Worm (Caenorhabditis elegans) whole organism, L4 larva: Measurements from ENCODE around the gene fbxb-85.

Source experiments
- F10B5.3 ChIP-seq: sonication (generic microtip); optimal IDR thresholded peaks from 2 replicates; lab custom pipeline; 2016; ENCODE audit warnings: mild to moderate bottlenecking, missing genetic modification characterization, missing compliant biosample characterization
- F37D6.2 ChIP-seq: sonication (generic microtip); optimal IDR thresholded peaks from 2 replicates; lab custom pipeline; 2016; ENCODE audit warnings: mild to moderate bottlenecking, missing genetic modification characterization, missing compliant biosample characterization
- T26A8.4 ChIP-seq: fragments of 200-800 bp; sonication (Bioruptor generic); IDR thresholded peaks from 2 replicates; pipeline ENCODE4 v1.3.6; 2022; ENCODE audit warnings: missing genetic modification characterization, missing compliant biosample characterization
- Y105C5A.15 ChIP-seq: fragments of 200-800 bp; sonication (Bioruptor generic); IDR thresholded peaks from 2 replicates; pipeline ENCODE4 v1.3.6; 2022; ENCODE audit warnings: missing genetic modification characterization, missing compliant biosample characterization
- Y75B8A.6 ChIP-seq: fragments of 200-800 bp; sonication (Bioruptor generic); IDR thresholded peaks from 2 replicates; pipeline ENCODE4 v1.3.6; 2022; ENCODE audit warnings: missing genetic modification reagents, missing genetic modification characterization, missing compliant biosample characterization
- ZK546.5 ChIP-seq, 2 experiments: sonication (generic microtip); optimal IDR thresholded peaks; 2 replicates each; lab custom pipeline; 2017; ENCODE audit warnings: missing biosample characterization in 2 of 2, missing genetic modification characterization in 2 of 2
- aly-2 ChIP-seq: sonication (generic microtip); optimal IDR thresholded peaks from 2 replicates; lab custom pipeline; 2018; ENCODE audit warnings: missing biosample characterization, missing genetic modification characterization
- ama-1 ChIP-seq: fragments of 150-350 bp; optimal IDR thresholded peaks from 2 replicates; lab custom pipeline; 2014; ENCODE audit warnings: inconsistent platforms, mixed read lengths
- ceh-20 ChIP-seq: fragments of 200-800 bp; sonication (Bioruptor generic); IDR thresholded peaks from 2 replicates; pipeline ENCODE4 v1.3.6; 2022; ENCODE audit warnings: missing genetic modification reagents, missing genetic modification characterization, missing compliant biosample characterization
- ceh-32 ChIP-seq: sonication (generic microtip); optimal IDR thresholded peaks from 2 replicates; lab custom pipeline; 2016; ENCODE audit warnings: mild to moderate bottlenecking, missing genetic modification characterization, missing compliant biosample characterization; ENCODE audit not compliant: poor library complexity
- daf-12 ChIP-seq: fragments of 150-350 bp; optimal IDR thresholded peaks from 2 replicates; lab custom pipeline; 2014; ENCODE audit warnings: missing biosample characterization, missing genetic modification reagents, missing genetic modification characterization
- daf-16 ChIP-seq, 3 experiments: sonication (generic microtip); optimal IDR thresholded peaks; 2 replicates each; lab custom pipeline; 2016 to 2017; ENCODE audit warnings: missing genetic modification characterization in 3 of 3, missing genetic modification reagents in 3 of 3, mild to moderate bottlenecking in 2 of 3, missing compliant biosample characterization in 2 of 3, missing biosample characterization in 1 of 3, moderate library complexity in 1 of 3
- daf-19 ChIP-seq: fragments of 200-800 bp; sonication (Bioruptor generic); conservative IDR thresholded peaks from 2 replicates; pipeline ENCODE4 v1.3.6; 2022; ENCODE audit warnings: missing genetic modification characterization, missing compliant biosample characterization
- dpl-1 ChIP-seq: fragments of 150-350 bp; optimal IDR thresholded peaks from 2 replicates; lab custom pipeline; 2014; ENCODE audit warnings: missing biosample characterization, missing genetic modification reagents, missing genetic modification characterization
- duxl-1 ChIP-seq: sonication (generic microtip); optimal IDR thresholded peaks from 2 replicates; lab custom pipeline; 2016; ENCODE audit warnings: mild to moderate bottlenecking, missing genetic modification characterization, moderate library complexity, missing compliant biosample characterization; ENCODE audit not compliant: poor library complexity
- lin-38 ChIP-seq: fragments of 200-800 bp; sonication (Bioruptor generic); IDR thresholded peaks from 2 replicates; pipeline ENCODE4 v1.3.6; 2022; ENCODE audit warnings: missing genetic modification reagents, missing genetic modification characterization, missing compliant biosample characterization
- lin-39 ChIP-seq: fragments of 150-350 bp; optimal IDR thresholded peaks from 2 replicates; lab custom pipeline; 2014; ENCODE audit warnings: missing biosample characterization, missing genetic modification reagents, missing genetic modification characterization
- lir-3 ChIP-seq: sonication (generic microtip); optimal IDR thresholded peaks from 2 replicates; lab custom pipeline; 2016; ENCODE audit warnings: mild to moderate bottlenecking, missing genetic modification characterization, missing compliant biosample characterization
- lsy-2 ChIP-seq, 2 experiments: fragments of 150-350 bp in 1 of 2; sonication (generic microtip) in 1 of 2; optimal IDR thresholded peaks; 2 replicates each; lab custom pipeline; 2014 to 2017; ENCODE audit warnings: missing biosample characterization in 2 of 2, missing genetic modification characterization in 2 of 2
- mdl-1 ChIP-seq, 2 experiments: fragments of 150-350 bp in 1 of 2; sonication (generic microtip) in 1 of 2; optimal IDR thresholded peaks; 2 replicates each; lab custom pipeline; 2014 to 2017; ENCODE audit warnings: missing biosample characterization in 2 of 2, missing genetic modification characterization in 2 of 2
- mes-2 ChIP-seq: sonication (generic microtip); optimal IDR thresholded peaks from 2 replicates; lab custom pipeline; 2016; ENCODE audit warnings: missing genotype, mild to moderate bottlenecking, missing genetic modification characterization, missing compliant biosample characterization; ENCODE audit not compliant: poor library complexity, severe bottlenecking
- mxl-3 ChIP-seq: fragments of 200-800 bp; sonication (Bioruptor generic); optimal IDR thresholded peaks from 2 replicates; lab custom pipeline; 2018; ENCODE audit warnings: mild to moderate bottlenecking, missing genetic modification characterization, missing compliant biosample characterization
- nhr-25 ChIP-seq: sonication (generic microtip); optimal IDR thresholded peaks from 2 replicates; lab custom pipeline; 2017; ENCODE audit warnings: missing genetic modification characterization, mild to moderate bottlenecking, missing compliant biosample characterization, antibody characterized with exemption, moderate library complexity, borderline replicate concordance; ENCODE audit not compliant: insufficient read depth
- nhr-48 ChIP-seq: sonication (generic microtip); optimal IDR thresholded peaks from 2 replicates; lab custom pipeline; 2016; ENCODE audit warnings: mild to moderate bottlenecking, missing genetic modification characterization, missing compliant biosample characterization
- nhr-6 ChIP-seq: fragments of 150-350 bp; optimal IDR thresholded peaks from 2 replicates; lab custom pipeline; 2014; ENCODE audit warnings: missing biosample characterization, missing genetic modification characterization
- nhr-76 ChIP-seq: fragments of 150-350 bp; optimal IDR thresholded peaks from 2 replicates; lab custom pipeline; 2014; ENCODE audit warnings: missing biosample characterization, missing genetic modification characterization
- pha-4 ChIP-seq, 2 experiments: fragments of 150-350 bp in 1 of 2; fragments of 200-800 bp in 1 of 2; sonication (Bioruptor generic) in 1 of 2; IDR thresholded peaks in 1 of 2; optimal IDR thresholded peaks in 1 of 2; 2 replicates each; pipeline versions ENCODE4 v1.3.6 to Lab custom; 2014 to 2022; ENCODE audit warnings: missing genetic modification characterization in 2 of 2, missing genetic modification reagents in 2 of 2, missing biosample characterization in 1 of 2, missing compliant biosample characterization in 1 of 2
- php-3 ChIP-seq: fragments of 200-800 bp; sonication (Bioruptor generic); IDR thresholded peaks from 2 replicates; pipeline ENCODE4 v1.3.6; 2022; ENCODE audit warnings: missing genetic modification reagents, missing genetic modification characterization, missing compliant biosample characterization
- pqm-1 ChIP-seq: sonication (generic microtip); optimal IDR thresholded peaks from 2 replicates; lab custom pipeline; 2017; ENCODE audit warnings: missing biosample characterization, missing genetic modification characterization
- rbr-2 ChIP-seq: sonication (generic microtip); optimal IDR thresholded peaks from 2 replicates; lab custom pipeline; 2016; ENCODE audit warnings: missing genotype, missing genetic modification characterization, missing compliant biosample characterization
- saeg-2 ChIP-seq: fragments of 200-800 bp; sonication (Bioruptor generic); IDR thresholded peaks from 2 replicates; pipeline ENCODE4 v1.3.6; 2022; ENCODE audit warnings: missing genetic modification reagents, missing genetic modification characterization, missing compliant biosample characterization
- snpc-4 ChIP-seq: fragments of 150-350 bp; optimal IDR thresholded peaks from 2 replicates; lab custom pipeline; 2014; ENCODE audit warnings: missing biosample characterization, missing genetic modification characterization
- spr-1 ChIP-seq: sonication (generic microtip); optimal IDR thresholded peaks from 2 replicates; lab custom pipeline; 2016; ENCODE audit warnings: mild to moderate bottlenecking, missing genetic modification characterization, missing compliant biosample characterization
- tra-1 ChIP-seq: fragments of 200-800 bp; sonication (Bioruptor generic); IDR thresholded peaks from 2 replicates; pipeline ENCODE4 v1.3.6; 2022; ENCODE audit warnings: missing genetic modification reagents, missing genetic modification characterization, missing compliant biosample characterization
- unc-62 ChIP-seq, 3 experiments: fragments of 150-350 bp in 1 of 3; sonication (generic microtip); optimal IDR thresholded peaks in 2 of 3; peaks in 1 of 3; 1 replicate in 1 of 3; 2 replicates in 2 of 3; lab custom pipeline; 2014 to 2017; ENCODE audit warnings: missing biosample characterization in 3 of 3, missing genetic modification characterization in 3 of 3, missing genetic modification reagents in 3 of 3, missing genotype in 1 of 3
- vab-7 ChIP-seq: fragments of 200-800 bp; sonication (Bioruptor generic); IDR thresholded peaks from 2 replicates; pipeline ENCODE4 v1.3.6; 2022; ENCODE audit warnings: missing genetic modification reagents, missing genetic modification characterization, missing compliant biosample characterization
- zfp-2 ChIP-seq: sonication (generic microtip); optimal IDR thresholded peaks from 2 replicates; lab custom pipeline; 2016; ENCODE audit warnings: mild to moderate bottlenecking, missing genetic modification characterization, missing compliant biosample characterization
- zfp-3 ChIP-seq: fragments of 200-800 bp; sonication (Bioruptor generic); conservative IDR thresholded peaks from 2 replicates; pipeline ENCODE4 v1.3.6; 2022; ENCODE audit warnings: missing genetic modification reagents, missing genetic modification characterization, missing compliant biosample characterization
- zip-2 ChIP-seq: fragments of 150-350 bp; optimal IDR thresholded peaks from 2 replicates; lab custom pipeline; 2014; ENCODE audit warnings: missing biosample characterization, missing genetic modification characterization

fbxb-85 gene

DNA sequence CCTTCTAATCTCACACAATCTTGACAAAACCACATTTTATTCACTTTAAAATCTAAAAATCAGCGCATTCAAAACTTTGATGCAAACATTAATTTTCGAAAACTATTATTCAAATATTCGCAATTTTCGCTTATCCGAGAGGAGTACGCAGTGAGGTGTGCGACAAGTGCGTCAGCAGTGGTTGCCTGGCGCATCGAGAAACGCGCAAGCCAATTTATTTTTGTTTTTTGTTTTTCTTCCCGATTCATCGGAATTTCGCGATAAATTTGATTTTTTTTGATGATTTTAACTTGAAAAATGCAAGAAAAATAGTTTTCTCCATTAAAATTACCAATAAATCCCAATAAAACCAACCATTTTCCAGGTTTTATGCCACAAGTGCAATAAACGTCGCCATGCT lies at the start of gene fbxb-85, which contains the start of gene hex-3 (continued):
- TF ChIP-seq nhr-76 (tag; lab: Kevin White, UChicago) (no peak), Y105C5A.15 (GFP tag; lab: Robert Waterston, UW) (no peak), snpc-4 (no peak), saeg-2 (GFP tag; lab: Robert Waterston, UW) (peak; percentile 83)
- TF ChIP-seq, all 104 proteins: peak for 66

- TF ChIP-seq lin-38 (GFP tag; lab: Robert Waterston, UW) (peak; percentile 92), unc-62 (GFP tag; optimal IDR thresholded peaks at IDR 0.05 in 1 of 2; lab: Kevin White, UChicago) (no peak), unc-62 (tag; optimal IDR thresholded peaks at IDR 0.05; lab: Kevin White, UChicago) (no peak), lir-3 (tag; lab: Kevin White, UChicago) (no peak), zfp-2 (tag; lab: Kevin White, UChicago) (no peak), php-3 (GFP tag; lab: Robert Waterston, UW) (no peak), nhr-25 (no peak), duxl-1 (tag; lab: Kevin White, UChicago) (no peak), vab-7 (GFP tag; lab: Robert Waterston, UW) (no peak), lin-39 (no peak), ceh-32 (no peak), nhr-6 (tag; lab: Kevin White, UChicago) (peak; percentile 21), daf-16 (GFP tag; optimal IDR thresholded peaks at IDR 0.05; lab: Kevin White, UChicago) (peak in 1 of 2 experiments; percentile 7), daf-16 (tag; optimal IDR thresholded peaks at IDR 0.05; lab: Kevin White, UChicago) (no peak), daf-19 (GFP tag; lab: Robert Waterston, UW) (no peak), aly-2 (no peak), snpc-4 (no peak), spr-1 (tag; lab: Kevin White, UChicago) (no peak), pqm-1 (tag; lab: Kevin White, UChicago) (no peak), lsy-2 (tag; optimal IDR thresholded peaks at IDR 0.05; lab: Kevin White, UChicago) (no peak), tra-1 (no peak), daf-12 (no peak), rbr-2 (tag; lab: Kevin White, UChicago) (peak; percentile 12), zip-2 (no peak), pha-4 (GFP tag; IDR thresholded peaks at IDR 0.05; lab: Robert Waterston, UW) (no peak), pha-4 (tag; optimal IDR thresholded peaks at IDR 0.05; lab: Kevin White, UChicago) (no peak), F37D6.2 (tag; lab: Kevin White, UChicago) (no peak), mes-2 (tag; lab: Kevin White, UChicago) (peak; percentile 79), ZK546.5 (tag; optimal IDR thresholded peaks at IDR 0.05; lab: Kevin White, UChicago) (no peak), mdl-1 (tag; optimal IDR thresholded peaks at IDR 0.05; lab: Kevin White, UChicago) (no peak), zfp-3 (GFP tag; lab: Robert Waterston, UW) (no peak), dpl-1 (peak; percentile 52)
Measured at ce11 chrIII:10895817-10896413, 47.2 kb upstream of the fbxb-85 start, which contains the start of gene com-1. TSS of gene com-1 (plus strand) at chrIII:10896363.

DNA sequence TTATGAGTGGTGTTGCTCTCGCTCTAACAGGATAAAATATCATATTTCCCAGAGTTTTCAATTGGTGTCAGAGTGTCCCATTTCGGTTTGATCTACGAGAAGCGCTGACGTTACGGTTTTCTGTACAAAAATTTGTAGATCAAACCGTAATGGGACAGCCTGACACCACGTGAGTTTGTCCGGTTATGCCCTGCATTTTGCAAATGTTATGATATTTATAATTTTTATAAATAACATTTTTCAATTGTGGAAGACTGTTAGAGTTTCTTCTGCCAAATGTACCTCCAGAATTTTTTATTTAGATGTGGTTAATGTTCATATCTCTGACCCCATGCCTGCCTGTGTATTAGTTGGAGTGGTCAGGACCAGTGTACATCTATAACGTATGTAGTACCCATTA lies 45.5 kb upstream of the fbxb-85 start, which contains the start of gene fbxb-87:
Gene fbxb-87, plus strand, starts transcription at position 301 of the 400 bp plus-strand sequence.
- no peak for TF ChIP-seq dpl-1
- no peak for TF ChIP-seq nhr-48 (tag; lab: Kevin White, UChicago)
- no peak for TF ChIP-seq ama-1
- no peak for TF ChIP-seq F10B5.3 (tag; lab: Kevin White, UChicago)
- TF ChIP-seq Y75B8A.6 (GFP tag; lab: Robert Waterston, UW): no peak
- no peak for TF ChIP-seq nhr-6 (tag; lab: Kevin White, UChicago)
- TF ChIP-seq ceh-20 (GFP tag; lab: Robert Waterston, UW): no peak
- no peak for TF ChIP-seq T26A8.4 (GFP tag; lab: Robert Waterston, UW)
- TF ChIP-seq ZK546.5 (tag; optimal IDR thresholded peaks at IDR 0.05; lab: Kevin White, UChicago): no peak
- no peak for TF ChIP-seq unc-62 (GFP tag; optimal IDR thresholded peaks at IDR 0.05 in 1 of 2; lab: Kevin White, UChicago)
- TF ChIP-seq unc-62 (tag; optimal IDR thresholded peaks at IDR 0.05; lab: Kevin White, UChicago): no peak
- no peak for TF ChIP-seq mxl-3 (GFP tag; lab: Kevin White, UChicago)
